Fruit fly (Drosophila melanogaster): ENCODE measurements around the gene CG7889.

- no peak for TF ChIP-seq CG8478 (optimal IDR thresholded peaks at IDR 0.05)
- no peak for TF ChIP-seq usp (GFP tag; optimal IDR thresholded peaks at IDR 0.05)
- TF ChIP-seq EcR (GFP tag; optimal IDR thresholded peaks at IDR 0.05): no peak
- TF ChIP-seq Dll (optimal IDR thresholded peaks at IDR 0.05): no peak
- TF ChIP-seq pan (optimal IDR thresholded peaks at IDR 0.05): no peak
- no peak for TF ChIP-seq psq (optimal IDR thresholded peaks at IDR 0.05)
Measured at dm6 chrX:19250151-19250550, 6.7 kb downstream of the CG7889 start.

Data from whole organism.